Worm (Caenorhabditis elegans): ENCODE results near the gene F55G11.8.

Gene F55G11.8

DNA sequence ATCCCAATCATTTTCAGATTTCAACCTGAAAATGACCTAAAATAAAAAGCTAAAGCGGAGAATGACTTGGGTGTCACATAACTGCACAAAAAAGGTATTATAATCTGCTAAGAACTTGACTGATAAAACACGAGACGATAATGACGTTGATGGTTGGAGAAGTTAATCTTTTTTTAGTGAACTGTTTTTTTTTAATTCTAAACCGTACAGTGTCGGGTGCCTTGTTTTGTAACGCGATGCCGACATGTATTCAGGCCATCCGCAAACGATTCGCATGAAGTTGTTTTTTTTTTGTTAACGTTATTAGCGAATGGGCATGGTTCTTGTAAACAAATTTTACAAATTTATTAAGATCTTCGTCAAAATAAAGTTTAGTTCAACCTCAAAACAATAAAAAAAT, 26.7 kb downstream of the F55G11.8 start, which contains the start of gene K10D11.6:
Gene K10D11.6, minus strand, starts transcription at position 101 of the 400 bp plus-strand sequence.
- TF ChIP-seq spr-1 (tag; optimal IDR thresholded peaks at IDR 0.05) (no peak), dmd-6 (GFP tag; IDR thresholded peaks at IDR 0.05) (peak; percentile 42; the same call in 1 of the 2 replicates)

ce11 chrIV:12990638-12991037, 28.0 kb downstream of the F55G11.8 start:
- TF ChIP-seq aha-1 (tag): no peak
- TF ChIP-seq dmd-6 (GFP tag; IDR thresholded peaks at IDR 0.05): no peak
- no peak for TF ChIP-seq dmd-8 (GFP tag; IDR thresholded peaks at IDR 0.05)
- peak in 1 of 2 experiments; percentile 93 for TF ChIP-seq unc-62 (GFP tag; optimal IDR thresholded peaks at IDR 0.05 in 1 of 2)
- no peak for TF ChIP-seq unc-62 (tag; optimal IDR thresholded peaks at IDR 0.05)
- TF ChIP-seq nhr-10 (tag; optimal IDR thresholded peaks at IDR 0.05): no peak
- no peak for TF ChIP-seq lsy-2 (tag; optimal IDR thresholded peaks at IDR 0.05)

DNA sequence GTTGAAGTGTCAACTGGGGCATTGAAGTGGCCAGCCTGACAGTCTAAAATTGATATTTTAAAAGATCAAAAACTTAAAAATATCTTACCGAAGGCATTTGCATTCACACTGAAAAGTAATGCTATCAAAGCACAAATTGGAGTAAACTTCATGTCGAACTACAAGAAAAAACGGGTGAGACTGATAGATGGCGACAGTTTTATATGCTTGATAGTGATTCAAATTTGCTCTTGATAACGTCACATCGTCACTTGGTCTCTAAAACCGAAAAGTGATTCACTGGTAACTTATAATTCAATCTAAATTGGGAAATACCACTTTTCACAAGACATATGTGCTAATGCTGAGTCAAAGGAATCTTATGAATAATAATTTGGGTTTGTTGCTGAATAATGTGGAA, 29.0 kb downstream of the F55G11.8 start, which contains the start of gene K10D11.5:
Gene K10D11.5, minus strand, starts transcription at position 215 of the 400 bp plus-strand sequence.
- TF ChIP-seq daf-16 (GFP tag; optimal IDR thresholded peaks at IDR 0.05): no peak
- TF ChIP-seq daf-16 (tag; optimal IDR thresholded peaks at IDR 0.05): peak; percentile 63
- no peak for TF ChIP-seq duxl-1 (tag; optimal IDR thresholded peaks at IDR 0.05; ENCODE audit: poor library complexity)
- TF ChIP-seq pqm-1 (tag; optimal IDR thresholded peaks at IDR 0.05): peak; percentile 68
- TF ChIP-seq jun-1 (tag; optimal IDR thresholded peaks at IDR 0.05): no peak
- TF ChIP-seq F44E2.7 (GFP tag; IDR thresholded peaks at IDR 0.05): no peak
- TF ChIP-seq hlh-11 (tag; optimal IDR thresholded peaks at IDR 0.05): peak; percentile 44
- TF ChIP-seq nhr-77 (tag; optimal IDR thresholded peaks at IDR 0.05): peak; percentile 31
- TF ChIP-seq dmd-6 (GFP tag; IDR thresholded peaks at IDR 0.05): peak; percentile 78; the same call in 1 of the 2 replicates
- TF ChIP-seq nhr-28 (tag; optimal IDR thresholded peaks at IDR 0.05): peak; percentile 75
- peak; percentile 56; the same call in 1 of the 2 replicates for TF ChIP-seq php-3 (GFP tag; IDR thresholded peaks at IDR 0.05)

- TF ChIP-seq nhr-25 (tag; optimal IDR thresholded peaks at IDR 0.05; ENCODE audit: borderline replicate concordance, insufficient read depth): no peak
- TF ChIP-seq pha-4 (GFP tag; IDR thresholded peaks at IDR 0.05): no peak
- TF ChIP-seq pha-4 (tag; optimal IDR thresholded peaks at IDR 0.05): no peak
- no peak for TF ChIP-seq attf-4 (tag; optimal IDR thresholded peaks at IDR 0.05)
- TF ChIP-seq lin-15B (tag; optimal IDR thresholded peaks at IDR 0.05): no peak
- TF ChIP-seq daf-19 (GFP tag; conservative IDR thresholded peaks at IDR 0.05): no peak
- TF ChIP-seq skn-1 (tag; optimal IDR thresholded peaks at IDR 0.05): no peak
- no peak for TF ChIP-seq duxl-1 (tag; optimal IDR thresholded peaks at IDR 0.05; ENCODE audit: poor library complexity)
- TF ChIP-seq spr-1 (tag; optimal IDR thresholded peaks at IDR 0.05): no peak
- TF ChIP-seq unc-62 (GFP tag; optimal IDR thresholded peaks at IDR 0.05 in 1 of 2): no peak
- no peak for TF ChIP-seq unc-62 (tag; optimal IDR thresholded peaks at IDR 0.05)
- no peak for TF ChIP-seq T20F7.1 (GFP tag; optimal IDR thresholded peaks at IDR 0.05)
- no peak for TF ChIP-seq gei-8 (GFP tag; optimal IDR thresholded peaks at IDR 0.05)
- TF ChIP-seq Y5F2A.4 (GFP tag; optimal IDR thresholded peaks at IDR 0.05): no peak
- TF ChIP-seq nhr-77 (tag; optimal IDR thresholded peaks at IDR 0.05): no peak
- no peak for TF ChIP-seq tag-97 (GFP tag; IDR thresholded peaks at IDR 0.05)
- TF ChIP-seq dmd-6 (GFP tag; IDR thresholded peaks at IDR 0.05): no peak
These were observed 31.8 kb downstream of the F55G11.8 start, which contains the start of gene K10D11.4 for ce11 chrIV:12994376-12994775. TSS of gene K10D11.4 (minus strand) at chrIV:12994476.

DNA sequence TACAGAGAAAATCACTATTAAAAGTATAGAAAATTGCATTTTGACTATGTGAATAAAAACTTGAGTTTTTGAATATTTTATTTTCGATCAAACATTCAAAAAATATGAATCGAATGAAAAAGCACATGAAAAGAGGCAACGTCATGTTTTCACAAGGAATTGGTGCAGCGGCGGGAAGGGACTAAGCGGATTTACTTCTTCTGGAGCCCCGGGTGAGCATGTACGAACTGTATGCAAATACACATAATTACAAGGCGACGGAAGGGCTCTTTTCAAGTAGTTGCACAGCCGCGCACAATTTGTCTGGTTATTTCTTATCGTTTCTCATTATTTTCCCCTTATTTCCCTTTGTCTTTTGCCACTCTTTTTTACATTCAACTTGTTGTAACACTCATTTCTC, 33.3 kb downstream of the F55G11.8 start, which contains the start of gene K10D11.7:
Gene K10D11.7, minus strand, starts transcription at position 101 of the 400 bp plus-strand sequence.
- TF ChIP-seq tag-97 (GFP tag; IDR thresholded peaks at IDR 0.05) (no peak), fos-1 (tag; optimal IDR thresholded peaks at IDR 0.05) (no peak), pqm-1 (tag; optimal IDR thresholded peaks at IDR 0.05) (no peak), ZK546.5 (tag; optimal IDR thresholded peaks at IDR 0.05) (no peak), T20F7.1 (GFP tag; optimal IDR thresholded peaks at IDR 0.05) (no peak), nhr-10 (tag; optimal IDR thresholded peaks at IDR 0.05) (no peak), mdl-1 (tag; optimal IDR thresholded peaks at IDR 0.05) (no peak), dmd-6 (GFP tag; IDR thresholded peaks at IDR 0.05) (no peak), nhr-41 (GFP tag; IDR thresholded peaks at IDR 0.05) (no peak), egl-27 (tag; optimal IDR thresholded peaks at IDR 0.05) (no peak)

All from whole organism, L4 larva.